Fruit fly (Drosophila melanogaster) whole organism, embryonic: ENCODE results near the gene ATPsynD.

Experiments
- CG13296 ChIP-seq: fragments of 200-800 bp; sonication (Bioruptor generic); optimal IDR thresholded peaks from 3 replicates; lab custom pipeline; 2018; ENCODE audit warnings: missing biosample characterization, mild to moderate bottlenecking, missing genetic modification characterization
- CG16863 ChIP-seq: fragments of 200-800 bp; sonication (Bioruptor generic); optimal IDR thresholded peaks from 3 replicates; lab custom pipeline; 2016; ENCODE audit warnings: missing biosample characterization, missing genetic modification characterization
- CG17186 ChIP-seq: fragments of 200-800 bp; sonication (Bioruptor generic); optimal IDR thresholded peaks from 3 replicates; lab custom pipeline; 2017; ENCODE audit warnings: missing biosample characterization, missing genetic modification reagents, missing genetic modification characterization
- CG34224 ChIP-seq: fragments of 200-800 bp; sonication (Bioruptor generic); IDR thresholded peaks from 3 replicates; pipeline ENCODE4 v1.3.6; 2022; ENCODE audit warnings: missing biosample characterization, missing genetic modification characterization; ENCODE audit not compliant: partially characterized antibody
- CG4424 ChIP-seq: fragments of 200-800 bp; sonication (Bioruptor generic); optimal IDR thresholded peaks from 3 replicates; lab custom pipeline; 2016; ENCODE audit warnings: missing biosample characterization, missing genetic modification characterization
- ato ChIP-seq: fragments of 200-800 bp; sonication (Bioruptor generic); IDR thresholded peaks from 2 replicates; pipeline ENCODE4 v1.3.6; 2022; ENCODE audit warnings: missing biosample characterization, missing genetic modification characterization; ENCODE audit not compliant: partially characterized antibody
- cato ChIP-seq: fragments of 200-800 bp; sonication (Bioruptor generic); optimal IDR thresholded peaks from 2 replicates; lab custom pipeline; 2016; ENCODE audit warnings: missing biosample characterization, missing genetic modification characterization, borderline replicate concordance
- disco-r ChIP-seq: fragments of 200-800 bp; sonication (Bioruptor generic); optimal IDR thresholded peaks from 2 replicates; lab custom pipeline; 2016; ENCODE audit warnings: missing biosample characterization, missing genetic modification characterization
- fd64A ChIP-seq: fragments of 200-800 bp; sonication (Bioruptor generic); optimal IDR thresholded peaks from 3 replicates; lab custom pipeline; 2018; ENCODE audit warnings: missing biosample characterization, mild to moderate bottlenecking, missing genetic modification characterization
- fd96Cb ChIP-seq: fragments of 200-800 bp; sonication (Bioruptor generic); optimal IDR thresholded peaks from 2 replicates; lab custom pipeline; 2018; ENCODE audit warnings: missing biosample characterization, mild to moderate bottlenecking, missing genetic modification characterization, moderate library complexity
- nau ChIP-seq: fragments of 200-800 bp; sonication (Bioruptor generic); optimal IDR thresholded peaks from 3 replicates; lab custom pipeline; 2017; ENCODE audit warnings: missing biosample characterization, mild to moderate bottlenecking, missing genetic modification characterization, missing genetic modification reagents
- nmo ChIP-seq: fragments of 200-800 bp; sonication (Bioruptor generic); optimal IDR thresholded peaks from 2 replicates; lab custom pipeline; 2018; ENCODE audit warnings: missing biosample characterization, mild to moderate bottlenecking, missing genetic modification characterization, moderate library complexity
- pum ChIP-seq: fragments of 200-800 bp; sonication (Bioruptor generic); optimal IDR thresholded peaks from 2 replicates; lab custom pipeline; 2016; ENCODE audit warnings: missing biosample characterization, missing genetic modification characterization
- slou ChIP-seq: fragments of 200-800 bp; sonication (Bioruptor generic); optimal IDR thresholded peaks from 3 replicates; lab custom pipeline; 2016; ENCODE audit warnings: missing biosample characterization, missing genetic modification characterization

DNA sequence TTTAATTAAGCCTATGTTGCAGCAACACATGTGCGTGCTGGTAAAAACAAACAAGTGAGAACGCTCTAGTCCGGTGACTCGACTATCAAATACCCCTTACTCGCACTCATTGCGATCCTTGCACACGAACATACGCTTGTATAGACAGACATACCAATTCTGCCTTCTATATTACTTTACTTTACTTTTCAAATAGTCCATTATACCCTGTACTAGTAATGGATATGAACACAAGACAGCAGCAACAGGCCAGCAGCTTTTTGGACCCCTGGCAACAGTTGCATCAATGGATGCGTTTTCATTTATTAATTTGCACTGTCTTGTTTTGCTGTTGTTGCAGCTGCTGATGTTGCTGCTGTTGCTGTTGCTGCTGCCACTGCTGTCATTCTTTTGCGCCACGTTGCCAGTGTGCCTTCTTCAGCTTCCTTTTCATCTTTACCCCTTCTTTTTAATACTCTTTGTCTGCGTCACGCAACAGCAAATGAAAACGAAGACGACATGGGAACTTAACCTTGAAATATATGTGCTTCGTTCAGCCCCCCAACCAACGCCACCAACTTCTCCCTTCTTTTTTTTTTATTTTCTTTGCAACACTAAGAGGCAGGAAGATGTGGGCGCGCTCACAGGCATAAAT lies 23.8 kb downstream of the ATPsynD start:
- TF ChIP-seq CG4424 (GFP tag; lab: Kevin White, UChicago), result no peak
- TF ChIP-seq disco-r (GFP tag; lab: Kevin White, UChicago), result no peak
- no peak for TF ChIP-seq CG13296 (GFP tag; lab: Kevin White, UChicago)
- TF ChIP-seq slou (GFP tag; lab: Kevin White, UChicago), result no peak
- no peak for TF ChIP-seq CG17186
- no peak for TF ChIP-seq cato (GFP tag; lab: Kevin White, UChicago)
- TF ChIP-seq nau (GFP tag; lab: Kevin White, UChicago), result no peak
- TF ChIP-seq fd64A (GFP tag; lab: Kevin White, UChicago), result no peak
- peak; percentile 22 for TF ChIP-seq fd96Cb (tag; lab: Kevin White, UChicago)
- TF ChIP-seq ato (GFP tag; lab: Robert Waterston, UW), result no peak
- peak; percentile 14 for TF ChIP-seq CG16863 (GFP tag; lab: Kevin White, UChicago)
- peak; percentile 35 for TF ChIP-seq nmo (GFP tag; lab: Kevin White, UChicago)
- no peak for TF ChIP-seq CG34224 (GFP tag; lab: Robert Waterston, UW)
- peak; percentile 15 for TF ChIP-seq pum
